Worm (Caenorhabditis elegans): ENCODE data around the gene Y55F3C.9.

Gene Y55F3C.9

DNA sequence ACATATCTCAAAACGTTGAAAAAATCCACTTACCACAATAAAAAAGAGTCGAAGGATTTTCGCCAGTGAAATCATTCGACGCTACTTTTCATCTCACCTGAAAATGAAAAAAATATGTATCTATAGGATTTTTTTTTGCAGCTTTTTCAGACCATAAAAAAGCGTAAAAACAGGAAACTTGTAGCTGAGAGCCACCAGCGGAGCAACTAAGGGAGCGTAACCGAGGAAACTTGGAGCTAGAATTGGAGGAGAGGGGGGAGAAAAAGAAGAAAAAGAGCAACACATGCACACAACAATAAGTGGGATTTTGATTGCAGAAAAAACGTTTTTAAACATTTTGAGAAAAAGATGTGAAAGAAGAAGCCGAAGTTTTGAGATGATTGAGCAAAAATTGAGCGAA, 20.4 kb downstream of the Y55F3C.9 start, which contains the start of gene cutl-26:
Gene cutl-26 (minus strand): TSS at position 101 of the 400 bp plus-strand sequence.
- TF ChIP-seq nhr-27 (tag; optimal IDR thresholded peaks at IDR 0.05) (no peak), aptf-3 (GFP tag; IDR thresholded peaks at IDR 0.05) (no peak), C17E4.6 (GFP tag; IDR thresholded peaks at IDR 0.05) (no peak), nfya-1 (tag; optimal IDR thresholded peaks at IDR 0.05; ENCODE audit: borderline replicate concordance, insufficient read depth) (no peak), lir-1 (GFP tag; conservative IDR thresholded peaks at IDR 0.05) (no peak), lin-40 (tag; optimal IDR thresholded peaks at IDR 0.05) (no peak), ceh-58 (GFP tag; IDR thresholded peaks at IDR 0.05) (no peak), rpc-1 (optimal IDR thresholded peaks at IDR 0.05) (no peak), rpc-1 (tag; optimal IDR thresholded peaks at IDR 0.05) (no peak), ztf-6 (GFP tag; IDR thresholded peaks at IDR 0.05) (no peak), hmg-20 (GFP tag; IDR thresholded peaks at IDR 0.05) (no peak), Y67H2A.10 (GFP tag; conservative IDR thresholded peaks at IDR 0.05) (no peak), F10E7.11 (tag; optimal IDR thresholded peaks at IDR 0.05) (no peak), attf-3 (GFP tag; conservative IDR thresholded peaks at IDR 0.05) (no peak), nhr-90 (tag; optimal IDR thresholded peaks at IDR 0.05) (no peak), dpff-1 (tag; optimal IDR thresholded peaks at IDR 0.05) (no peak), egrh-3 (GFP tag; IDR thresholded peaks at IDR 0.05) (no peak)

DNA sequence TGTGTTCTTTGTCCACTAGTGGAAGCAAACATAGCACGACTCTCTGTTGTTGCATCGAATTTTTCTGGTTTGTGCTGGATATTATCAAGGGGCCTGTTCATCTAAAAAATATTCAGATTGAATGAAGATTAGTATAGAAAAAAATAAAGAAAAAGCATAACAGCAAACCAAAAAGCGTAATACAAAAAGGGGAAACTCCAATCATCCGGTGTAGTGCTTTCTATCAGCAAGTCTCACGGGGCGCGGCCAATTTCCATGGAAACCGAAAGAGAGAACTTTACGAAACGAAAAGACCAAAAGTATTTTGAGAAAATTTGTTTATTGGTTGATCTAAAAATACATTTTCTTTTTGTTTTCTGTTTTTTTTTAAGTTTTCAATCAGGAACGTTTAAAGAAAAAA, 29.7 kb downstream of the Y55F3C.9 start, which contains the start of gene Y55F3C.17:
Gene Y55F3C.17 (minus strand): TSS at position 101 of the 400 bp plus-strand sequence.
- TF ChIP-seq C06A6.2 (GFP tag; conservative IDR thresholded peaks at IDR 0.05) (no peak), lin-54 (GFP tag; optimal IDR thresholded peaks at IDR 0.05) (no peak), hmg-20 (GFP tag; IDR thresholded peaks at IDR 0.05) (no peak), B0019.2 (GFP tag; conservative IDR thresholded peaks at IDR 0.05) (no peak), efl-1 (GFP tag; optimal IDR thresholded peaks at IDR 0.05) (no peak)

DNA sequence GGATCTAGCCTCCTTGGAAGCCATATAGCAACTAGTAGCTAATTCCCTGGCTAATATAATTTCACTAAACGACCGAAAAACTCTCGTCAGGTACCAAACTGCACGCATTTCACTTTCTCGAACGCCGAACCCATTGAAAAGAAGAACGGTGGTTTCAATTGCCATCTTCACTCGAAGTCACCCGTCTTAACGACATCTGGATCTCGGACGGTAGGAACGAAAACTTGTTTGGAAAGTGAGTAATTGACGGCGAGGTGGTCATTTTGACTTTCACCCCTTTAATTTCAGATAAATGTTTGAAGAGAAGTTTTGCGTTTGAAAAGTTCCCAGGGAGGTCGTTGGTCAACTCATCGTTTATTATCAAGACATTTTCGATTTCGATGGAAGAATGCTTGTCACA, 43.2 kb downstream of the Y55F3C.9 start:
- TF ChIP-seq C06A6.2 (GFP tag; conservative IDR thresholded peaks at IDR 0.05) = no peak
- no peak for TF ChIP-seq somi-1 (GFP tag; optimal IDR thresholded peaks at IDR 0.05)
- TF ChIP-seq D2030.7 (GFP tag; IDR thresholded peaks at IDR 0.05) = no peak
- no peak for TF ChIP-seq madf-6 (GFP tag; IDR thresholded peaks at IDR 0.05)
- no peak for TF ChIP-seq T26A5.8 (tag; optimal IDR thresholded peaks at IDR 0.05)
- no peak for TF ChIP-seq cebp-1 (GFP tag; IDR thresholded peaks at IDR 0.05)
- TF ChIP-seq cebp-1 (tag; optimal IDR thresholded peaks at IDR 0.05) = no peak
- no peak for TF ChIP-seq nfya-1 (tag; optimal IDR thresholded peaks at IDR 0.05; ENCODE audit: borderline replicate concordance, insufficient read depth)
- no peak for TF ChIP-seq F49E8.2 (tag; optimal IDR thresholded peaks at IDR 0.05; ENCODE audit: insufficient read depth)
- TF ChIP-seq F57C9.4 (tag; optimal IDR thresholded peaks at IDR 0.05) = no peak
- TF ChIP-seq Y95B8A.8 (GFP tag; IDR thresholded peaks at IDR 0.05) = no peak
- no peak for TF ChIP-seq ceh-40 (GFP tag; IDR thresholded peaks at IDR 0.05)
- no peak for TF ChIP-seq F52B5.7 (tag; optimal IDR thresholded peaks at IDR 0.05)
- TF ChIP-seq tlf-1 (GFP tag; optimal IDR thresholded peaks at IDR 0.05) = no peak
- no peak for TF ChIP-seq chd-7 (tag; optimal IDR thresholded peaks at IDR 0.05)
- TF ChIP-seq sdz-38 (tag; optimal IDR thresholded peaks at IDR 0.05) = no peak
- no peak for TF ChIP-seq lir-1 (GFP tag; conservative IDR thresholded peaks at IDR 0.05)

ce11 chrIV:684197-684596, 43.8 kb downstream of the Y55F3C.9 start, which contains the start of gene cutl-28:
Gene cutl-28, plus strand, starts transcription at chrIV:684497.
- no peak for TF ChIP-seq hsf-1 (GFP tag; IDR thresholded peaks at IDR 0.05)
- TF ChIP-seq F57A8.1 (GFP tag; optimal IDR thresholded peaks at IDR 0.05) = no peak
- TF ChIP-seq lsy-27 (tag; optimal IDR thresholded peaks at IDR 0.05; ENCODE audit: borderline replicate concordance, insufficient read depth) = no peak
- TF ChIP-seq ztf-3 (GFP tag; optimal IDR thresholded peaks at IDR 0.05) = no peak
- TF ChIP-seq ccch-3 (GFP tag; optimal IDR thresholded peaks at IDR 0.05) = no peak

All from whole organism, young adult.